Fruit fly (Drosophila melanogaster) whole organism, embryonic: Measurements from ENCODE around the gene CG42699.

ENCODE experiments used
- Abd-B ChIP-seq: fragments of 200-800 bp; sonication (Bioruptor generic); optimal IDR thresholded peaks from 2 replicates; lab custom pipeline; 2018; ENCODE audit warnings: missing biosample characterization, mild to moderate bottlenecking, missing genetic modification characterization, moderate library complexity
- BtbVII ChIP-seq: fragments of 200-800 bp; sonication (Bioruptor generic); optimal IDR thresholded peaks from 3 replicates; lab custom pipeline; 2017; ENCODE audit warnings: missing biosample characterization, mild to moderate bottlenecking, missing genetic modification characterization
- CG10431 ChIP-seq: fragments of 200-800 bp; sonication (Bioruptor generic); optimal IDR thresholded peaks from 3 replicates; lab custom pipeline; 2018; ENCODE audit warnings: missing biosample characterization, mild to moderate bottlenecking, missing genetic modification characterization
- CG13123 ChIP-seq: fragments of 200-800 bp; sonication (Bioruptor generic); optimal IDR thresholded peaks from 2 replicates; lab custom pipeline; 2016; ENCODE audit warnings: missing biosample characterization, missing genetic modification characterization
- CG13287 ChIP-seq: fragments of 200-800 bp; sonication (Bioruptor generic); IDR thresholded peaks from 2 replicates; pipeline ENCODE4 v1.3.6; 2022; ENCODE audit warnings: missing biosample characterization, missing genetic modification characterization; ENCODE audit not compliant: partially characterized antibody
- CG13894 ChIP-seq: fragments of 200-800 bp; sonication (Bioruptor generic); optimal IDR thresholded peaks from 3 replicates; lab custom pipeline; 2018; ENCODE audit warnings: missing biosample characterization, mild to moderate bottlenecking, missing genetic modification characterization, moderate library complexity
- CG1603 ChIP-seq: fragments of 200-800 bp; sonication (Bioruptor generic); optimal IDR thresholded peaks from 2 replicates; lab custom pipeline; 2019; ENCODE audit warnings: missing biosample characterization, mild to moderate bottlenecking, missing genetic modification characterization, moderate library complexity
- CG17328 ChIP-seq: fragments of 200-800 bp; sonication (Bioruptor generic); IDR thresholded peaks from 2 replicates; pipeline ENCODE4 v1.3.6; 2022; ENCODE audit warnings: missing biosample characterization, missing genetic modification characterization
- CG17802 ChIP-seq: fragments of 200-800 bp; sonication (Bioruptor generic); optimal IDR thresholded peaks from 2 replicates; lab custom pipeline; 2018; ENCODE audit warnings: missing biosample characterization, mild to moderate bottlenecking, missing genetic modification characterization, moderate library complexity
- CG18011 ChIP-seq: fragments of 200-800 bp; sonication (Bioruptor generic); optimal IDR thresholded peaks from 2 replicates; lab custom pipeline; 2017; ENCODE audit warnings: missing biosample characterization, missing genetic modification characterization, mild to moderate bottlenecking, moderate library complexity, missing genotype
- CG31441 ChIP-seq: fragments of 200-800 bp; sonication (Bioruptor generic); IDR thresholded peaks from 2 replicates; pipeline ENCODE4 v1.3.6; 2022; ENCODE audit warnings: missing biosample characterization, missing genetic modification characterization
- CG3281 ChIP-seq: fragments of 200-800 bp; sonication (Bioruptor generic); optimal IDR thresholded peaks from 3 replicates; lab custom pipeline; 2017; ENCODE audit warnings: missing biosample characterization, mild to moderate bottlenecking, missing genetic modification characterization
- CG4282 ChIP-seq: fragments of 200-800 bp; sonication (Bioruptor generic); optimal IDR thresholded peaks from 2 replicates; lab custom pipeline; 2016; ENCODE audit warnings: missing biosample characterization, missing genetic modification characterization
- CG7928 ChIP-seq: fragments of 200-800 bp; sonication (Bioruptor generic); optimal IDR thresholded peaks from 2 replicates; lab custom pipeline; 2017; ENCODE audit warnings: missing biosample characterization, mild to moderate bottlenecking, missing genetic modification characterization
- CG7963 ChIP-seq: fragments of 200-800 bp; sonication (Bioruptor generic); IDR thresholded peaks from 3 replicates; pipeline ENCODE4 v1.3.6; 2022; ENCODE audit warnings: missing biosample characterization, missing genetic modification characterization; ENCODE audit not compliant: partially characterized antibody
- CG8359 ChIP-seq: fragments of 200-800 bp; sonication (Bioruptor generic); optimal IDR thresholded peaks from 2 replicates; lab custom pipeline; 2017; ENCODE audit warnings: missing biosample characterization, mild to moderate bottlenecking, missing genetic modification characterization, borderline replicate concordance
- Chrac-16 ChIP-seq: fragments of 200-800 bp; sonication (Bioruptor generic); optimal IDR thresholded peaks from 3 replicates; lab custom pipeline; 2016; ENCODE audit warnings: missing biosample characterization, missing genetic modification characterization
- Doc3 ChIP-seq: fragments of 200-800 bp; sonication (Bioruptor generic); IDR thresholded peaks from 3 replicates; pipeline ENCODE4 v1.3.6; 2022; ENCODE audit warnings: missing biosample characterization, missing genetic modification characterization; ENCODE audit not compliant: partially characterized antibody
- HHEX ChIP-seq: fragments of 200-800 bp; sonication (Bioruptor generic); optimal IDR thresholded peaks from 3 replicates; lab custom pipeline; 2017; ENCODE audit warnings: missing biosample characterization, mild to moderate bottlenecking, missing genetic modification characterization, missing genetic modification reagents
- MBD-R2 ChIP-seq: fragments of 200-800 bp; sonication (Bioruptor generic); IDR thresholded peaks from 2 replicates; pipeline ENCODE4 v1.3.6; 2022; ENCODE audit warnings: missing biosample characterization, missing genetic modification characterization
- Meics ChIP-seq: fragments of 200-800 bp; sonication (Bioruptor generic); optimal IDR thresholded peaks from 2 replicates; lab custom pipeline; 2017; ENCODE audit warnings: missing biosample characterization, mild to moderate bottlenecking, missing genetic modification characterization
- NC2β ChIP-seq: fragments of 200-800 bp; sonication (Bioruptor generic); optimal IDR thresholded peaks from 2 replicates; lab custom pipeline; 2016; ENCODE audit warnings: missing biosample characterization, missing genetic modification characterization
- NK7.1 ChIP-seq: fragments of 200-800 bp; sonication (Bioruptor generic); optimal IDR thresholded peaks from 3 replicates; lab custom pipeline; 2016; ENCODE audit warnings: missing biosample characterization, missing genetic modification characterization
- Rfx ChIP-seq: fragments of 200-800 bp; sonication (Bioruptor generic); IDR thresholded peaks from 2 replicates; pipeline ENCODE4 v1.3.6; 2022; ENCODE audit warnings: missing biosample characterization, missing genetic modification characterization
- ase ChIP-seq: fragments of 200-800 bp; sonication (Bioruptor generic); IDR thresholded peaks from 3 replicates; pipeline ENCODE4 v1.3.6; 2022; ENCODE audit warnings: missing biosample characterization, missing genetic modification characterization
- ash1 ChIP-seq: fragments of 200-800 bp; sonication (Bioruptor generic); optimal IDR thresholded peaks from 2 replicates; lab custom pipeline; 2018; ENCODE audit warnings: missing biosample characterization, mild to moderate bottlenecking, missing genetic modification characterization
- br ChIP-seq: fragments of >200 bp; optimal IDR thresholded peaks from 2 replicates; lab custom pipeline; 2017
- caup ChIP-seq: fragments of 200-800 bp; sonication (Bioruptor generic); optimal IDR thresholded peaks from 3 replicates; lab custom pipeline; 2017; ENCODE audit warnings: missing biosample characterization, mild to moderate bottlenecking, missing genetic modification characterization, moderate library complexity; ENCODE audit not compliant: severe bottlenecking
- cg ChIP-seq: fragments of 200-800 bp; sonication (Bioruptor generic); optimal IDR thresholded peaks from 3 replicates; lab custom pipeline; 2019; ENCODE audit warnings: missing biosample characterization, mild to moderate bottlenecking, missing genetic modification characterization, moderate library complexity
- chif ChIP-seq, 2 experiments: fragments of 200-800 bp; sonication (Bioruptor generic); optimal IDR thresholded peaks; 3 replicates each; lab custom pipeline; 2016; ENCODE audit warnings: missing biosample characterization in 2 of 2, missing genetic modification characterization in 2 of 2
- crp ChIP-seq, 2 experiments: fragments of 200-800 bp; sonication (Bioruptor generic); optimal IDR thresholded peaks; 2 replicates in 1 of 2; 3 replicates in 1 of 2; lab custom pipeline; 2017; ENCODE audit warnings: missing biosample characterization in 2 of 2, missing genetic modification characterization in 2 of 2, mild to moderate bottlenecking in 1 of 2, moderate library complexity in 1 of 2
- danr ChIP-seq: fragments of 200-800 bp; sonication (Bioruptor generic); IDR thresholded peaks from 2 replicates; pipeline ENCODE4 v1.3.6; 2022; ENCODE audit warnings: missing biosample characterization, missing genetic modification characterization
- esg ChIP-seq: fragments of 200-800 bp; sonication (Bioruptor generic); conservative IDR thresholded peaks from 2 replicates; pipeline ENCODE4 v1.3.6; 2022; ENCODE audit warnings: missing biosample characterization, missing genetic modification characterization
- gsb ChIP-seq: fragments of 200-800 bp; sonication (Bioruptor generic); IDR thresholded peaks from 2 replicates; pipeline ENCODE4 v1.3.6; 2022; ENCODE audit warnings: missing biosample characterization, missing genetic modification characterization
- ham ChIP-seq: fragments of 200-800 bp; sonication (Bioruptor generic); IDR thresholded peaks from 2 replicates; pipeline ENCODE4 v1.3.6; 2022; ENCODE audit warnings: missing biosample characterization, missing genetic modification characterization
- ind ChIP-seq: fragments of 200-800 bp; sonication (Bioruptor generic); optimal IDR thresholded peaks from 3 replicates; lab custom pipeline; 2016; ENCODE audit warnings: missing biosample characterization, missing genetic modification characterization
- insv ChIP-seq, 2 experiments: fragments of 200-800 bp; sonication (Bioruptor generic); optimal IDR thresholded peaks; 3 replicates each; lab custom pipeline; 2016 to 2018; ENCODE audit warnings: missing biosample characterization in 2 of 2, missing genetic modification characterization in 2 of 2
- inv ChIP-seq: fragments of 200-800 bp; sonication (Bioruptor generic); IDR thresholded peaks from 2 replicates; pipeline ENCODE4 v1.3.6; 2022; ENCODE audit warnings: missing biosample characterization, missing genetic modification characterization; ENCODE audit not compliant: partially characterized antibody
- lilli ChIP-seq: fragments of 200-800 bp; sonication (Bioruptor generic); optimal IDR thresholded peaks from 3 replicates; lab custom pipeline; 2016; ENCODE audit warnings: missing biosample characterization, missing genetic modification characterization
- pan ChIP-seq, 4 experiments: fragments of >200 bp in 3 of 4; fragments of 200-800 bp in 1 of 4; sonication (Bioruptor generic) in 1 of 4; optimal IDR thresholded peaks in 3 of 4; IDR thresholded peaks in 1 of 4; 2 replicates each; pipeline versions ENCODE4 v1.3.6 to Lab custom; 2017 to 2022; ENCODE audit warnings: missing biosample characterization in 2 of 4, missing genetic modification characterization in 2 of 4, mixed read lengths in 1 of 4
- pros ChIP-seq: fragments of 200-800 bp; sonication (Bioruptor generic); optimal IDR thresholded peaks from 3 replicates; lab custom pipeline; 2019; ENCODE audit warnings: missing biosample characterization, mild to moderate bottlenecking, missing genetic modification characterization, moderate library complexity
- pzg ChIP-seq: fragments of 200-800 bp; sonication (Bioruptor generic); optimal IDR thresholded peaks from 3 replicates; lab custom pipeline; 2018; ENCODE audit warnings: missing biosample characterization, mild to moderate bottlenecking, missing genetic modification characterization, moderate library complexity
- rib ChIP-seq: fragments of 200-800 bp; sonication (Bioruptor generic); IDR thresholded peaks from 2 replicates; pipeline ENCODE4 v1.3.6; 2022; ENCODE audit warnings: missing biosample characterization, missing genetic modification characterization
- sens ChIP-seq: fragments of 200-800 bp; sonication (Bioruptor generic); peaks from one replicate; lab custom pipeline; 2016; ENCODE audit warnings: missing biosample characterization, missing genetic modification characterization
- so ChIP-seq: fragments of 200-800 bp; sonication (Bioruptor generic); IDR thresholded peaks from 3 replicates; pipeline ENCODE4 v1.3.6; 2022; ENCODE audit warnings: missing biosample characterization, missing genetic modification characterization
- sob ChIP-seq: fragments of 200-800 bp; sonication (Bioruptor generic); IDR thresholded peaks from 2 replicates; pipeline ENCODE4 v1.3.6; 2022; ENCODE audit warnings: missing biosample characterization, missing genetic modification characterization
- tna ChIP-seq: fragments of 200-800 bp; sonication (Bioruptor generic); IDR thresholded peaks from 2 replicates; pipeline ENCODE4 v1.3.6; 2022; ENCODE audit warnings: missing biosample characterization, missing genetic modification characterization; ENCODE audit not compliant: partially characterized antibody
- toy ChIP-seq: fragments of 200-800 bp; sonication (Bioruptor generic); IDR thresholded peaks from 2 replicates; pipeline ENCODE4 v1.3.6; 2022; ENCODE audit warnings: missing biosample characterization, missing genetic modification characterization
- yki ChIP-seq: fragments of >200 bp; optimal IDR thresholded peaks from 3 replicates; lab custom pipeline; 2018

The CG42699 gene

dm6 chrX:5783260-5784040 lies 19.1 kb downstream of the CG42699 start (continued):
- TF ChIP-seq NC2β (GFP tag; lab: Kevin White, UChicago) = no peak
- TF ChIP-seq pzg (GFP tag; lab: Kevin White, UChicago) = no peak
- TF ChIP-seq Meics (GFP tag; lab: Kevin White, UChicago) = no peak
- TF ChIP-seq ham (GFP tag; lab: Robert Waterston, UW) = no peak
- TF ChIP-seq insv (GFP tag; optimal IDR thresholded peaks at IDR 0.05; lab: Kevin White, UChicago) = no peak
- peak; percentile 23 for TF ChIP-seq cg
- TF ChIP-seq CG3281 (GFP tag; lab: Kevin White, UChicago) = no peak
- TF ChIP-seq CG17328 = 0 out of 2 replicates have a peak, but pooled peaks have one; percentile 34
- TF ChIP-seq MBD-R2 (GFP tag; lab: Robert Waterston, UW) = no peak
- TF ChIP-seq CG13123 (GFP tag; lab: Kevin White, UChicago) = no peak
- TF ChIP-seq pros (GFP tag; lab: Kevin White, UChicago) = no peak
- no peak for TF ChIP-seq tna (GFP tag; lab: Robert Waterston, UW)
- no peak for TF ChIP-seq CG13894 (tag; lab: Kevin White, UChicago)
- no peak for TF ChIP-seq Doc3 (GFP tag; lab: Robert Waterston, UW)
- TF ChIP-seq CG13287 (GFP tag; lab: Robert Waterston, UW) = no peak
- TF ChIP-seq chif (GFP tag; optimal IDR thresholded peaks at IDR 0.05; lab: Kevin White, UChicago) = peak in 1 of 2 experiments; percentile 24
- peak; percentile 74 for TF ChIP-seq CG1603 (tag; lab: Kevin White, UChicago)
- no peak for TF ChIP-seq rib (GFP tag; lab: Robert Waterston, UW)
- TF ChIP-seq NK7.1 (GFP tag; lab: Kevin White, UChicago) = no peak
- TF ChIP-seq CG18011 (GFP tag; lab: Kevin White, UChicago) = no peak
- peak; percentile 91 for TF ChIP-seq sens
- no peak for TF ChIP-seq danr (GFP tag; lab: Robert Waterston, UW)
- no peak for TF ChIP-seq ash1 (GFP tag; lab: Kevin White, UChicago)
- no peak for TF ChIP-seq Rfx (GFP tag; lab: Robert Waterston, UW)
- no peak for TF ChIP-seq caup (GFP tag; lab: Kevin White, UChicago)
- TF ChIP-seq CG7963 = no peak
- TF ChIP-seq CG17802 (tag; lab: Kevin White, UChicago) = no peak
- TF ChIP-seq gsb (GFP tag; lab: Robert Waterston, UW) = no peak
- TF ChIP-seq BtbVII (GFP tag; lab: Kevin White, UChicago) = no peak
- no peak for TF ChIP-seq esg (GFP tag; lab: Robert Waterston, UW)
- TF ChIP-seq CG8359 (GFP tag; lab: Kevin White, UChicago) = no peak
- TF ChIP-seq inv (GFP tag; lab: Robert Waterston, UW) = no peak
- no peak for TF ChIP-seq crp (GFP tag; optimal IDR thresholded peaks at IDR 0.05; lab: Kevin White, UChicago)
- peak; percentile 10 for TF ChIP-seq lilli (GFP tag; lab: Kevin White, UChicago)
- peak; percentile 8 for TF ChIP-seq HHEX (GFP tag; lab: Kevin White, UChicago)
- no peak for TF ChIP-seq br (lab: Kevin White, UChicago)
- TF ChIP-seq Abd-B (GFP tag; lab: Kevin White, UChicago) = peak; percentile 20
- TF ChIP-seq CG7928 (GFP tag; lab: Kevin White, UChicago) = no peak
- TF ChIP-seq ind (GFP tag; lab: Kevin White, UChicago) = peak; percentile 13
- no peak for TF ChIP-seq yki (lab: Kevin White, UChicago)
- no peak for TF ChIP-seq toy (GFP tag; lab: Robert Waterston, UW)
- TF ChIP-seq CG31441 (GFP tag; lab: Robert Waterston, UW) = peak; percentile 70
- peak; percentile 47; the same call in 1 of the 3 replicates for TF ChIP-seq so (GFP tag; lab: Robert Waterston, UW)
- no peak for TF ChIP-seq pan (optimal IDR thresholded peaks at IDR 0.05; lab: Kevin White, UChicago)
- peak in 1 of 2 experiments; percentile 37 for TF ChIP-seq pan (GFP tag; optimal IDR thresholded peaks at IDR 0.05 in 1 of 2, IDR thresholded peaks at IDR 0.05 in 1 of 2)
- TF ChIP-seq ase (GFP tag; lab: Robert Waterston, UW) = 0 out of 3 replicates have a peak, but pooled peaks have one; percentile 28
- no peak for TF ChIP-seq sob (GFP tag; lab: Robert Waterston, UW)
- no peak for TF ChIP-seq CG10431 (GFP tag; lab: Kevin White, UChicago)
- TF ChIP-seq Chrac-16 = peak; percentile 27
- no peak for TF ChIP-seq CG4282 (GFP tag; lab: Kevin White, UChicago)
